Fruit fly (Drosophila melanogaster) whole organism, prepupa: ENCODE measurements around the gene Cht7.

Experiments used
- Blimp-1 ChIP-seq: fragments of 200-800 bp; sonication (Bioruptor generic); optimal IDR thresholded peaks from 3 replicates; lab custom pipeline; 2017; ENCODE audit warnings: missing biosample characterization, missing genetic modification characterization, mild to moderate bottlenecking, moderate library complexity, missing genetic modification reagents
- CG10631 ChIP-seq: fragments of 200-800 bp; sonication (Bioruptor generic); optimal IDR thresholded peaks from 2 replicates; lab custom pipeline; 2016; ENCODE audit warnings: missing biosample characterization, missing genetic modification characterization
- CG11294 ChIP-seq: fragments of 200-800 bp; sonication (Bioruptor generic); IDR thresholded peaks from 2 replicates; pipeline ENCODE4 v1.3.6; 2022; ENCODE audit warnings: missing biosample characterization, missing genetic modification characterization
- CG11762 ChIP-seq: fragments of 200-800 bp; sonication (Bioruptor generic); optimal IDR thresholded peaks from 3 replicates; lab custom pipeline; 2016; ENCODE audit warnings: missing biosample characterization, missing genetic modification characterization; ENCODE audit not compliant: insufficient read depth
- CG11902 ChIP-seq: fragments of 200-800 bp; sonication (Bioruptor generic); optimal IDR thresholded peaks from 3 replicates; lab custom pipeline; 2016; ENCODE audit warnings: missing biosample characterization, missing genetic modification characterization
- CG1621 ChIP-seq: fragments of 200-800 bp; sonication (Bioruptor generic); optimal IDR thresholded peaks from 3 replicates; lab custom pipeline; 2018; ENCODE audit warnings: missing biosample characterization, mild to moderate bottlenecking, missing genetic modification characterization
- CG16779 ChIP-seq: fragments of 200-800 bp; sonication (Bioruptor generic); optimal IDR thresholded peaks from 3 replicates; lab custom pipeline; 2017; ENCODE audit warnings: missing biosample characterization, mild to moderate bottlenecking, missing genetic modification characterization
- CG32006 ChIP-seq: fragments of 200-800 bp; sonication (Bioruptor generic); optimal IDR thresholded peaks from 3 replicates; lab custom pipeline; 2017; ENCODE audit warnings: missing biosample characterization, mild to moderate bottlenecking, missing genetic modification characterization
- CG3919 ChIP-seq: fragments of 200-800 bp; sonication (Bioruptor generic); optimal IDR thresholded peaks from 3 replicates; lab custom pipeline; 2016; ENCODE audit warnings: missing biosample characterization, missing genetic modification characterization
- CG6163 ChIP-seq: fragments of 200-800 bp; sonication (Bioruptor generic); IDR thresholded peaks from 3 replicates; pipeline ENCODE4 v1.3.6; 2022; ENCODE audit warnings: missing biosample characterization, missing genetic modification characterization
- CG6808 ChIP-seq: fragments of 200-800 bp; sonication (Bioruptor generic); optimal IDR thresholded peaks from 3 replicates; lab custom pipeline; 2017; ENCODE audit warnings: missing biosample characterization, missing genetic modification characterization, mild to moderate bottlenecking, moderate library complexity, missing genetic modification reagents
- CG6854 ChIP-seq: fragments of 200-800 bp; sonication (Bioruptor generic); optimal IDR thresholded peaks from 2 replicates; lab custom pipeline; 2017; ENCODE audit warnings: missing biosample characterization, mild to moderate bottlenecking, missing genetic modification characterization
- CG8119 ChIP-seq: fragments of 200-800 bp; sonication (Bioruptor generic); IDR thresholded peaks from 3 replicates; pipeline ENCODE4 v1.3.6; 2022; ENCODE audit warnings: missing biosample characterization, missing genetic modification characterization
- CG9139 ChIP-seq: fragments of 200-800 bp; sonication (Bioruptor generic); optimal IDR thresholded peaks from 3 replicates; lab custom pipeline; 2017; ENCODE audit warnings: missing biosample characterization, mild to moderate bottlenecking, missing genetic modification characterization
- Eip75B ChIP-seq: fragments of 200-800 bp; sonication (Bioruptor generic); optimal IDR thresholded peaks from 3 replicates; lab custom pipeline; 2016; ENCODE audit warnings: missing biosample characterization, missing genetic modification characterization
- Eip78C ChIP-seq: fragments of 200-800 bp; sonication (Bioruptor generic); peaks from one replicate; lab custom pipeline; 2016; ENCODE audit warnings: missing biosample characterization, missing genetic modification characterization
- Eip93F ChIP-seq: fragments of 200-800 bp; sonication (Bioruptor generic); optimal IDR thresholded peaks from 2 replicates; lab custom pipeline; 2016; ENCODE audit warnings: missing biosample characterization, mild to moderate bottlenecking, missing genetic modification characterization
- Ets21C ChIP-seq: fragments of 200-800 bp; sonication (Bioruptor generic); optimal IDR thresholded peaks from 3 replicates; lab custom pipeline; 2016; ENCODE audit warnings: missing biosample characterization, missing genetic modification characterization
- Ets96B ChIP-seq: fragments of 200-800 bp; optimal IDR thresholded peaks from 2 replicates; lab custom pipeline; 2019; ENCODE audit warnings: missing biosample characterization, mild to moderate bottlenecking, missing genetic modification characterization, moderate library complexity
- Hr4 ChIP-seq: fragments of 200-800 bp; sonication (Bioruptor generic); optimal IDR thresholded peaks from 3 replicates; lab custom pipeline; 2016; ENCODE audit warnings: missing biosample characterization, missing genetic modification characterization
- Met ChIP-seq: fragments of 200-800 bp; sonication (Bioruptor generic); optimal IDR thresholded peaks from 3 replicates; lab custom pipeline; 2016; ENCODE audit warnings: missing biosample characterization, missing genetic modification characterization
- Sox102F ChIP-seq: fragments of 200-800 bp; sonication (Bioruptor generic); optimal IDR thresholded peaks from 2 replicates; lab custom pipeline; 2016; ENCODE audit warnings: missing biosample characterization, mild to moderate bottlenecking, missing genetic modification characterization
- Sox14 ChIP-seq: fragments of 200-800 bp; sonication (Bioruptor generic); optimal IDR thresholded peaks from 3 replicates; lab custom pipeline; 2016; ENCODE audit warnings: missing biosample characterization, missing genetic modification characterization
- achi ChIP-seq: fragments of 200-800 bp; sonication (Bioruptor generic); optimal IDR thresholded peaks from 3 replicates; lab custom pipeline; 2016; ENCODE audit warnings: missing biosample characterization, missing genetic modification characterization
- acj6 ChIP-seq: fragments of 200-800 bp; sonication (Bioruptor generic); optimal IDR thresholded peaks from 3 replicates; lab custom pipeline; 2016; ENCODE audit warnings: missing biosample characterization, missing genetic modification characterization
- dsx ChIP-seq: fragments of 200-800 bp; optimal IDR thresholded peaks from 3 replicates; lab custom pipeline; 2019; ENCODE audit warnings: missing biosample characterization, mild to moderate bottlenecking, missing genetic modification characterization, moderate library complexity; ENCODE audit not compliant: poor library complexity, severe bottlenecking
- eg ChIP-seq: fragments of 200-800 bp; sonication (Bioruptor generic); IDR thresholded peaks from 3 replicates; pipeline ENCODE4 v1.3.6; 2022; ENCODE audit warnings: missing biosample characterization, missing genetic modification characterization
- esn ChIP-seq: fragments of 200-800 bp; sonication (Bioruptor generic); optimal IDR thresholded peaks from 2 replicates; lab custom pipeline; 2016; ENCODE audit warnings: missing biosample characterization, mild to moderate bottlenecking, missing genetic modification characterization, moderate library complexity
- fd85E ChIP-seq: fragments of 200-800 bp; sonication (Bioruptor generic); optimal IDR thresholded peaks from 3 replicates; lab custom pipeline; 2016; ENCODE audit warnings: missing biosample characterization, missing genetic modification characterization
- fkh ChIP-seq: fragments of 200-800 bp; sonication (Bioruptor generic); optimal IDR thresholded peaks from 3 replicates; lab custom pipeline; 2017; ENCODE audit warnings: missing biosample characterization, mild to moderate bottlenecking, missing genetic modification characterization, moderate library complexity
- net ChIP-seq: fragments of 200-800 bp; sonication (Bioruptor generic); optimal IDR thresholded peaks from 3 replicates; lab custom pipeline; 2016; ENCODE audit warnings: missing biosample characterization, missing genetic modification characterization
- salr ChIP-seq, 2 experiments: fragments of 200-800 bp; sonication (Bioruptor generic); optimal IDR thresholded peaks; 3 replicates each; lab custom pipeline; 2016 to 2018; ENCODE audit warnings: missing biosample characterization in 2 of 2, missing genetic modification characterization in 2 of 2, mild to moderate bottlenecking in 1 of 2
- spab ChIP-seq: fragments of 200-800 bp; sonication (Bioruptor generic); optimal IDR thresholded peaks from 2 replicates; lab custom pipeline; 2017; ENCODE audit warnings: missing biosample characterization, mild to moderate bottlenecking, missing genetic modification characterization, missing genetic modification reagents
- ss ChIP-seq, 2 experiments: fragments of 200-800 bp; sonication (Bioruptor generic); optimal IDR thresholded peaks; 2 replicates in 1 of 2; 3 replicates in 1 of 2; lab custom pipeline; 2017 to 2018; ENCODE audit warnings: mild to moderate bottlenecking in 2 of 2, missing biosample characterization in 2 of 2, missing genetic modification characterization in 2 of 2, moderate library complexity in 1 of 2
- vri ChIP-seq: fragments of 200-800 bp; sonication (Bioruptor generic); optimal IDR thresholded peaks from 3 replicates; lab custom pipeline; 2016; ENCODE audit warnings: missing biosample characterization, mild to moderate bottlenecking, missing genetic modification characterization

The Cht7 gene

DNA sequence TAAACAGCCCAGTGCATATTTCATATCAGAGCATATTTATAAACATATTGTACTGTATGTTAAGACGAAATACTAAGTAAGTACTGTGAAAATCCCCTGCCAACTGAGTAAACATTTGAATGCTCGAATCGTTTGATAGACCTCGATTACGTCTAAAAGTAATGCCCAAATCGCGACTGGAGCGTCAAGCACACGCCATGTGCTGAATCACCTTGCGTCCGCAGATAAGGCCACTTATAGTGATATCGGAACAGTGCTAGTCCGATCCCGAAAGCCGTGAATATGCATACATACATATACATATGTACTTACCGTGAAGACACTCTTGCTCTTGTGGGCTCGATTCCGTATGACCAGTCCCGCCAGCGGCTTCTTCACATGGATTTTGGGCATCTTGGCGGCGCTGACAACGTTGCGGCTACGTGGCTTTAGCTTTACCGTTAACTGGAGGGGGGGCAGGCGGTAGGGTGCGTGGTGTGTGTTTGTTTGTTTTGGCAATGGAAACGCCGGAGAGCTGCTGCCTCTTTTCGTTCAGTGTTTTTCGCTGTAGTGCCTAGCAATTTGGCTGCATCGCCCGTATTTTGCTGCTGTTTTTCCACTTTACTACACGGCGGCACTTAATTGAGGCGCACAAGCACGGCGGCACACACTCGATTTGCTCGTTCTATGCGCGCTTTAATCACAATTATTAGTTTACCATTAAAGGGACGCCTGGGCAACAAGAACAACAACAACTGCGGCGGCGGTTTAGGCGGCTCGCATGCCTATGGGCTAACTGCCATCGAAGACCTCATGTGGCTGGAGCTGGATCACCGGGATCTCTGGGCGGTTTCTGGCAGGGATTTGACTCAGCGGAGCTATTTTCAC lies 36.0 kb upstream of the Cht7 start:
- TF ChIP-seq Sox14 (GFP tag; lab: Kevin White, UChicago) (no peak), net (GFP tag; lab: Kevin White, UChicago) (no peak), Blimp-1 (GFP tag; lab: Kevin White, UChicago) (no peak), fkh (GFP tag; lab: Kevin White, UChicago) (peak; percentile 65), Hr4 (GFP tag; lab: Kevin White, UChicago) (no peak), esn (no peak), Eip78C (GFP tag; lab: Kevin White, UChicago) (peak; percentile 39), Eip75B (no peak)

DNA sequence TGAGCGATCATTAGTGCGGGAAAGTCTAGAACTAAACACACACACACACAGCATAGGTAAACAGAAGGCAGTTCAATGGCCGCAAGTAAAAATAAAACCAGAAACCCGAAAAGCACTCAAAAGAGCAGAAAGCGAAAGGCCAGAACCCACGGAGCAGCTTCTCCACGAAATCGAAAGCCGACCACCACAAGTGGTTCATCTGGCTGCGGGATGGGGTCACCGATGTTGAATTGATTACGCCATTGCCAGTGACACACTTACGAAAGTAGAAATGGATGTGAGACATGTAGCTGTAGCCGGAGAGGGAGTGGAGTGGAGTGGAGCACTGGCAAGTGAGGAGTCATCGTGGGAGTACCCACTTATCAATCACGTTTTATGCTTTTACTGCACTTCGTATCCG lies 34.7 kb upstream of the Cht7 start:
- peak; percentile 4 for TF ChIP-seq Eip75B
- no peak for TF ChIP-seq CG3919 (GFP tag; lab: Kevin White, UChicago)
- peak; percentile 9; the same call in 1 of the 2 replicates for TF ChIP-seq CG11294 (GFP tag; lab: Robert Waterston, UW)
- no peak for TF ChIP-seq dsx
- peak; percentile 77 for TF ChIP-seq Blimp-1 (GFP tag; lab: Kevin White, UChicago)

DNA sequence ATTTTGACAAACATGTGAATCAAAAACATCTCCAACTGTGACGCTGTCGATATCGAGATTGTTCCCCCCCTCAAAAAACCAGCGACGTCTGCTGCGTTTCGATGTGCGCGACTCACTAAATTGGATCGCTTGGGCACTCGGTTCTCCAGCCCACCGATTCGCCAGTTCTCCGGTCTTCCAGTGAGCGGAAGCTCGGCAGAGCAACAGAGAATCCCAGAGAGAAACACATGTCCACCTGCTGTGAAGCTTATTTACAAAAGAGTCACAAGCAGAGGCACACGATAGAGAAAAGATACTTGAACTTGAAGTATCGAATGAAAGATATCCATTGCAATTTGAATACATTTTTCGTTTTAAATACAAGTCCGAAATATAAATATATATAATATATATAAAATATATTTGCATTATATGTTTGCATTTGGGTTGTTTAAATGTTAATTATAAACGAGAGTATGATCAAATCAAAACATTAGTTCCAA lies 27.3 kb upstream of the Cht7 start:
- TF ChIP-seq CG9139 (GFP tag; lab: Kevin White, UChicago): peak; percentile 57
- TF ChIP-seq CG6163: no peak
- TF ChIP-seq fd85E: no peak
- TF ChIP-seq CG6808 (GFP tag; lab: Kevin White, UChicago): peak; percentile 18
- peak; percentile 20 for TF ChIP-seq achi (GFP tag; lab: Kevin White, UChicago)
- no peak for TF ChIP-seq CG32006 (GFP tag; lab: Kevin White, UChicago)
- TF ChIP-seq vri (GFP tag; lab: Kevin White, UChicago): peak; percentile 0
- TF ChIP-seq fkh (GFP tag; lab: Kevin White, UChicago): peak; percentile 82
- no peak for TF ChIP-seq CG11762 (GFP tag; lab: Kevin White, UChicago)
- no peak for TF ChIP-seq CG11902 (GFP tag; lab: Kevin White, UChicago)
- TF ChIP-seq CG1621 (tag; lab: Kevin White, UChicago): no peak
- peak; percentile 26 for TF ChIP-seq Sox102F (GFP tag; lab: Kevin White, UChicago)
- no peak for TF ChIP-seq Eip75B
- no peak for TF ChIP-seq Eip93F
- no peak for TF ChIP-seq eg (GFP tag; lab: Robert Waterston, UW)
- TF ChIP-seq Met: no peak
- no peak for TF ChIP-seq CG10631 (GFP tag; lab: Kevin White, UChicago)
- TF ChIP-seq Ets96B (tag; lab: Kevin White, UChicago): no peak
- TF ChIP-seq spab (GFP tag; lab: Kevin White, UChicago): no peak
- TF ChIP-seq Eip78C (GFP tag; lab: Kevin White, UChicago): peak; percentile 68
- TF ChIP-seq CG3919 (GFP tag; lab: Kevin White, UChicago): peak; percentile 9
- no peak for TF ChIP-seq salr (GFP tag; optimal IDR thresholded peaks at IDR 0.05; lab: Kevin White, UChicago)
- peak; percentile 18 for TF ChIP-seq CG6854 (GFP tag; lab: Kevin White, UChicago)
- no peak for TF ChIP-seq acj6
- TF ChIP-seq Hr4 (GFP tag; lab: Kevin White, UChicago): no peak
- 0 out of 3 replicates have a peak, but pooled peaks have one; percentile 18 for TF ChIP-seq CG8119 (GFP tag; lab: Robert Waterston, UW)
- peak in 1 of 2 experiments; percentile 30 for TF ChIP-seq ss (GFP tag; optimal IDR thresholded peaks at IDR 0.05; lab: Kevin White, UChicago)
- no peak for TF ChIP-seq net (GFP tag; lab: Kevin White, UChicago)
- TF ChIP-seq CG16779 (tag; lab: Kevin White, UChicago): peak; percentile 23
- TF ChIP-seq dsx: peak; percentile 25
- TF ChIP-seq Ets21C (GFP tag; lab: Kevin White, UChicago): no peak
